Fruit fly (Drosophila melanogaster) whole organism: Measurements from ENCODE around the gene Cdk8.

ENCODE experiments used
- EcR ChIP-seq, 2 experiments: fragments of >200 bp; optimal IDR thresholded peaks; 2 replicates each; lab custom pipeline; 2017; ENCODE audit warnings: missing biosample characterization in 2 of 2, missing genetic modification characterization in 2 of 2, missing genetic modification reagents in 2 of 2
- pan ChIP-seq: fragments of >200 bp; optimal IDR thresholded peaks from 2 replicates; lab custom pipeline; 2017
- psq ChIP-seq: fragments of >200 bp; optimal IDR thresholded peaks from 2 replicates; lab custom pipeline; 2017

dm6 chr3L:9802020-9802419 lies 36.5 kb downstream of the Cdk8 start, which contains the start of gene Ilp3:
- TF ChIP-seq EcR (GFP tag; optimal IDR thresholded peaks at IDR 0.05; lab: Kevin White, UChicago): no peak
- TF ChIP-seq psq (lab: Kevin White, UChicago): no peak
- no peak for TF ChIP-seq pan (lab: Kevin White, UChicago)
